Fruit fly (Drosophila melanogaster): ENCODE results near the gene Alp12.

The Alp12 gene

dm6 chr2L:19439598-19440230 lies 15.9 kb downstream of the Alp12 start (continued):
- peak; percentile 51 for TF ChIP-seq CG4328 (GFP tag; optimal IDR thresholded peaks at IDR 0.05)
- TF ChIP-seq dimm (GFP tag; IDR thresholded peaks at IDR 0.05) = peak; percentile 62
- peak; percentile 66; the same call in 1 of the 2 replicates for TF ChIP-seq Atf6 (GFP tag; IDR thresholded peaks at IDR 0.05)
- no peak for TF ChIP-seq abd-A (tag; optimal IDR thresholded peaks at IDR 0.05)
- TF ChIP-seq cas (GFP tag; IDR thresholded peaks at IDR 0.05) = no peak
- TF ChIP-seq chn (GFP tag; optimal IDR thresholded peaks at IDR 0.05) = peak; percentile 83
- no peak for TF ChIP-seq Kr (GFP tag; optimal IDR thresholded peaks at IDR 0.05)
- peak; percentile 89 for TF ChIP-seq cwo (GFP tag; optimal IDR thresholded peaks at IDR 0.05)
- TF ChIP-seq Hsf (GFP tag; optimal IDR thresholded peaks at IDR 0.05) = peak; percentile 69
- no peak for TF ChIP-seq ham (GFP tag; IDR thresholded peaks at IDR 0.05)
- TF ChIP-seq sd (tag; optimal IDR thresholded peaks at IDR 0.05) = peak; percentile 89
- TF ChIP-seq CG3407 (GFP tag; optimal IDR thresholded peaks at IDR 0.05) = peak; percentile 61
- TF ChIP-seq CG1529 (GFP tag; optimal IDR thresholded peaks at IDR 0.05) = peak; percentile 47
- TF ChIP-seq salm (tag; optimal IDR thresholded peaks at IDR 0.05) = peak; percentile 68
- peak; percentile 90 for TF ChIP-seq run (tag; optimal IDR thresholded peaks at IDR 0.05)
- no peak for TF ChIP-seq Sin3A (optimal IDR thresholded peaks at IDR 0.05)
- peak; percentile 60 for TF ChIP-seq Chrac-16 (GFP tag; optimal IDR thresholded peaks at IDR 0.05)
- peak; percentile 83 for TF ChIP-seq grau (tag; optimal IDR thresholded peaks at IDR 0.05)
- TF ChIP-seq CG11085 (GFP tag; IDR thresholded peaks at IDR 0.05) = no peak
- TF ChIP-seq CG16815 (GFP tag; optimal IDR thresholded peaks at IDR 0.05) = peak; percentile 46
- peak; percentile 49 for TF ChIP-seq p53 (GFP tag; optimal IDR thresholded peaks at IDR 0.05)
- TF ChIP-seq CG3995 (GFP tag; optimal IDR thresholded peaks at IDR 0.05) = peak; percentile 7
- peak; percentile 81 for TF ChIP-seq CG7556 (GFP tag; optimal IDR thresholded peaks at IDR 0.05)
- TF ChIP-seq h (optimal IDR thresholded peaks at IDR 0.05) = no peak
- TF ChIP-seq Awh (GFP tag; IDR thresholded peaks at IDR 0.05) = peak; percentile 88
- TF ChIP-seq CG9876 (GFP tag; optimal IDR thresholded peaks at IDR 0.05) = peak; percentile 59
- TF ChIP-seq Hmr (GFP tag; optimal IDR thresholded peaks at IDR 0.05) = peak; percentile 71
- no peak for TF ChIP-seq CG8478 (optimal IDR thresholded peaks at IDR 0.05)
- peak; percentile 54 for TF ChIP-seq CG8089 (GFP tag; optimal IDR thresholded peaks at IDR 0.05)
- TF ChIP-seq Dip2 (GFP tag; IDR thresholded peaks at IDR 0.05) = no peak
- TF ChIP-seq emc (GFP tag; optimal IDR thresholded peaks at IDR 0.05) = no peak
- peak; percentile 86 for TF ChIP-seq pnt (GFP tag; optimal IDR thresholded peaks at IDR 0.05)
- peak; percentile 78 for TF ChIP-seq ewg (GFP tag; optimal IDR thresholded peaks at IDR 0.05)
- peak; percentile 64 for TF ChIP-seq Six4 (GFP tag; optimal IDR thresholded peaks at IDR 0.05)
- no peak for TF ChIP-seq Dfd (GFP tag; optimal IDR thresholded peaks at IDR 0.05)
- TF ChIP-seq so (GFP tag; IDR thresholded peaks at IDR 0.05) = peak; percentile 76
- TF ChIP-seq CG2129 (GFP tag; IDR thresholded peaks at IDR 0.05; ENCODE audit: partially characterized antibody) = no peak
- TF ChIP-seq CG12659 (GFP tag; optimal IDR thresholded peaks at IDR 0.05) = peak; percentile 62
- TF ChIP-seq ash1 (GFP tag; optimal IDR thresholded peaks at IDR 0.05) = no peak
- TF ChIP-seq hkb (optimal IDR thresholded peaks at IDR 0.05) = no peak
- TF ChIP-seq hkb (GFP tag; IDR thresholded peaks at IDR 0.05) = peak; percentile 97
- TF ChIP-seq Bteb2 (GFP tag; optimal IDR thresholded peaks at IDR 0.05) = peak; percentile 50
- TF ChIP-seq fd96Cb (tag; optimal IDR thresholded peaks at IDR 0.05) = peak; percentile 74
- TF ChIP-seq Dll (GFP tag; IDR thresholded peaks at IDR 0.05; ENCODE audit: partially characterized antibody) = 0 out of 4 replicates have a peak, but pooled peaks have one; percentile 12
- peak; percentile 74 for TF ChIP-seq phol (tag; optimal IDR thresholded peaks at IDR 0.05)
- TF ChIP-seq CG16863 (GFP tag; optimal IDR thresholded peaks at IDR 0.05) = peak; percentile 89
- no peak for TF ChIP-seq ato (GFP tag; IDR thresholded peaks at IDR 0.05; ENCODE audit: partially characterized antibody)
- peak; percentile 89 for TF ChIP-seq seq (GFP tag; IDR thresholded peaks at IDR 0.05)
- TF ChIP-seq CG8290 (GFP tag; optimal IDR thresholded peaks at IDR 0.05) = peak; percentile 62
- peak in 1 of 2 experiments; percentile 98 for TF ChIP-seq CG8290 (tag; optimal IDR thresholded peaks at IDR 0.05)
- TF ChIP-seq lola (GFP tag; optimal IDR thresholded peaks at IDR 0.05) = peak in 1 of 3 experiments; percentile 68
- TF ChIP-seq rib (GFP tag; IDR thresholded peaks at IDR 0.05) = peak; percentile 61; the same call in 1 of the 2 replicates

All from whole organism, embryonic.